Worm (Caenorhabditis elegans): Measurements from ENCODE around the gene osm-9.
A peak's percentile ranks its signal among the peaks of the same experiment; 100 is the strongest.

osm-9 gene

DNA sequence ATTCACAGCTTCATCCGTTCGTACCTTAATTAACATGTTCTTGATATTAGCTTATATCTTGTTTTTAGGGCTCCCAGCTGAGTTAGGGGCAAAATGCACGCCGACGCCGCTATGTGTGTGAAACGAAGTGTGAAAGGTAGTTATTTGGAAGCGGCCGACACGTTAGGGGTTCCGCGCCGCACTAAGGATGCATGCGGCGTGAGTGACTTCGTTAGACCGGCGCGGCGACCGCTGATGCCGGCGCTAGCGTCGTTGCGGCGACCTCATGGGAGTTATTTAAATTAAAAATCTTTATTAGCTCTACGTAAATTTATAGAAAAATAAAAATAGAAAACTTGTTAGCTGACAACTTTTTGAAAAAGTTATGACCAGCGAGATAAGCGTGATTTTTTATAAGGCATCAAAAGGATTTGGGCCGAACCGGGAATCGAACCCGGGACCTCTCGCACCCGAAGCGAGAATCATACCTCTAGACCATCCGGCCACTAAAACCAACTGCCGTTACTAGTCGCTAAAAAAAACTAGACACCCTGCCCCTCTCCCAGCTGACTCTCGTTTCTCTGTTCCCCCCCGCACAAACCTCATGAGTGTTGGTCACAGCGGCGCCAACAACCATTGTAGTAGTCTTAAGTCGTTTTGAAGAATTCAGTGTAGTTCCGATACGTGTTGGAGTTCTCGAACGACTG is 5.3 kb downstream of the osm-9 start (continued):
- TF ChIP-seq egrh-3 (GFP tag; IDR thresholded peaks at IDR 0.05) (peak; percentile 21; the same call in 1 of the 2 replicates), B0336.3 (GFP tag; IDR thresholded peaks at IDR 0.05) (no peak), lin-26 (GFP tag; IDR thresholded peaks at IDR 0.05) (peak; percentile 93), F10E7.11 (tag; optimal IDR thresholded peaks at IDR 0.05) (no peak), egl-18 (GFP tag; IDR thresholded peaks at IDR 0.05) (no peak), hsf-1 (GFP tag; IDR thresholded peaks at IDR 0.05) (no peak), dox-1 (GFP tag; IDR thresholded peaks at IDR 0.05) (peak; percentile 78), ztf-26 (tag; optimal IDR thresholded peaks at IDR 0.05) (peak; percentile 47), gei-17 (GFP tag; optimal IDR thresholded peaks at IDR 0.05) (peak; percentile 0), somi-1 (GFP tag; optimal IDR thresholded peaks at IDR 0.05) (no peak), aptf-2 (GFP tag; conservative IDR thresholded peaks at IDR 0.05) (no peak), D2030.7 (GFP tag; IDR thresholded peaks at IDR 0.05) (peak; percentile 57; the same call in 1 of the 2 replicates), ceh-58 (GFP tag; IDR thresholded peaks at IDR 0.05) (no peak), ztf-28 (GFP tag; IDR thresholded peaks at IDR 0.05) (no peak), F55B11.4 (tag; optimal IDR thresholded peaks at IDR 0.05; ENCODE audit: borderline replicate concordance, insufficient read depth) (no peak), madf-10 (tag; optimal IDR thresholded peaks at IDR 0.05) (peak; percentile 52), die-1 (tag; optimal IDR thresholded peaks at IDR 0.05) (peak; percentile 85), F52B5.7 (tag; optimal IDR thresholded peaks at IDR 0.05) (peak; percentile 52), sptf-2 (GFP tag; optimal IDR thresholded peaks at IDR 0.05) (no peak), ets-4 (GFP tag; optimal IDR thresholded peaks at IDR 0.05) (no peak)

DNA sequence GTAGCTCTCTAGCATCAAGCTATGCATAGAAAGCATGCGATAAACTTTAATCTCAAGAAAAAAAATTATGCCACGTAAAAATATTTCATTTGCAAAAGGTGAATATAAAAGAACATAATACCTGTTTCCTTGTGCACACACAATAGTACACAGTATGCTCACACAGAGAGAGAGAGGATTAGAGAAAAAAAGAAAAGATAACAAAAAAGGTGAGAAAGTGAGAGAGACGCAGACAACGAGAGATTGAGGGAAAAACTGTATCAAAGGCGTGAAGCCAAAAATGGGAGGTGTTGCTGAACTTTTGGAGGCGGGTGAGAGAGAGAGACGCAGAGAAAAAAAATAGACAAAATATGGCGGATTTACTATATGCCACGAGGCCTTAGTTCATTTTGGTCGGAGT is 8.9 kb downstream of the osm-9 start:
- TF ChIP-seq attf-5 (GFP tag; optimal IDR thresholded peaks at IDR 0.05) (peak; percentile 36), mcd-1 (GFP tag; IDR thresholded peaks at IDR 0.05) (0 out of 2 replicates have a peak, but pooled peaks have one; percentile 10), dpl-1 (GFP tag; optimal IDR thresholded peaks at IDR 0.05) (no peak), madf-8 (GFP tag; conservative IDR thresholded peaks at IDR 0.05) (no peak), aptf-3 (GFP tag; IDR thresholded peaks at IDR 0.05) (no peak), nhr-80 (tag; optimal IDR thresholded peaks at IDR 0.05) (peak; percentile 62), gei-17 (GFP tag; optimal IDR thresholded peaks at IDR 0.05) (no peak), hmg-1.2 (GFP tag; IDR thresholded peaks at IDR 0.05) (peak; percentile 79), F57A8.1 (GFP tag; optimal IDR thresholded peaks at IDR 0.05) (no peak), hsf-1 (GFP tag; IDR thresholded peaks at IDR 0.05) (no peak)

DNA sequence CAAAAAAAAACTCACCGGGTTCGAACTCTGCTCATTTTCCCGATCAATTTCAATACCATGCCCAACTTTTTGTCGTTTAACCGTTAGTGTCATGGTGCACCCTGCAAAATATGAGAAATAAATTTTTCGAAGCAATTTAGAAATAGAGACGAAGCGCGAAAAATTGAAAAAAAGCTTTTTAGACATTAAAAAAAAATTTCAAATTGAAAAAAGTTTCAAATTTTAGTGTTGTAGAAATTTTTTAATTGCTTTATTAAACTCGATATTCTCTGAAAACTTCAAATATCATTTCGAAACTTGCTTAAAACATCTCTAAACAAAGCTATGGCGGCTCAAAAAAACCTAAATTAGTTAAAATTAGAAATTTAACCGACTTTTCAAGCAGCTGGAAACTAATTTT is 9.7 kb downstream of the osm-9 start, which contains the start of gene nstp-6:
nstp-6 (minus strand) TSS at position 101 of the 400 bp plus-strand sequence.
- TF ChIP-seq lag-1 (GFP tag; IDR thresholded peaks at IDR 0.05), result no peak
- no peak for TF ChIP-seq nhr-80 (tag; optimal IDR thresholded peaks at IDR 0.05)
- no peak for TF ChIP-seq hmg-1.2 (GFP tag; IDR thresholded peaks at IDR 0.05)
- TF ChIP-seq lin-40 (tag; optimal IDR thresholded peaks at IDR 0.05), result no peak
- no peak for TF ChIP-seq ceh-58 (GFP tag; IDR thresholded peaks at IDR 0.05)
- no peak for TF ChIP-seq dpff-1 (tag; optimal IDR thresholded peaks at IDR 0.05)
- no peak for TF ChIP-seq nfya-2 (GFP tag; IDR thresholded peaks at IDR 0.05)

DNA sequence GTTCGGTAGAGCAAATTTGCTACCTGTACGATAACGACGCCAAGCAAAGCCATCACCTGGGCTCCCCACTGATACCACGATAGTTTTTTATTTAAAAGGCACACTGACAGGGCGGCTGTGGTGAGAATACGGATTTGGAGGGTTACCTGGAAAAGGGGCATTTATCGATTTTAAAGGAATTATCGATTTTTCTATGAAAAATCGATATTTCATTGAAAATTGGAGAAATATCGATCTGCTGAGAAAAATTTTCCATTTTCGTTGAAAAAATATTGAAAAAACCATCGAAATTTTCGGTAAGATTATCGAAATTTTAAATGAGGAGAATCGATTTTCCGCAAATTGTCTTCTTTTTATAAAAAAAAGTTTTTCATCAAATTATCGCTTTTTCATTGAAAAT is 12.2 kb downstream of the osm-9 start:
- TF ChIP-seq ceh-100 (GFP tag; IDR thresholded peaks at IDR 0.05), result no peak
